Fruit fly (Drosophila melanogaster) whole organism, prepupa: Measurements from ENCODE around the gene CG17717.

Source experiments
- Blimp-1 ChIP-seq: fragments of 200-800 bp; sonication (Bioruptor generic); optimal IDR thresholded peaks from 3 replicates; lab custom pipeline; 2017; ENCODE audit warnings: missing biosample characterization, missing genetic modification characterization, mild to moderate bottlenecking, moderate library complexity, missing genetic modification reagents
- CG10631 ChIP-seq: fragments of 200-800 bp; sonication (Bioruptor generic); optimal IDR thresholded peaks from 2 replicates; lab custom pipeline; 2016; ENCODE audit warnings: missing biosample characterization, missing genetic modification characterization
- CG10669 ChIP-seq: fragments of 200-800 bp; sonication (Bioruptor generic); optimal IDR thresholded peaks from 3 replicates; lab custom pipeline; 2018; ENCODE audit warnings: missing biosample characterization, mild to moderate bottlenecking, missing genetic modification characterization, moderate library complexity
- CG11294 ChIP-seq: fragments of 200-800 bp; sonication (Bioruptor generic); IDR thresholded peaks from 2 replicates; pipeline ENCODE4 v1.3.6; 2022; ENCODE audit warnings: missing biosample characterization, missing genetic modification characterization
- CG11762 ChIP-seq: fragments of 200-800 bp; sonication (Bioruptor generic); optimal IDR thresholded peaks from 3 replicates; lab custom pipeline; 2016; ENCODE audit warnings: missing biosample characterization, missing genetic modification characterization; ENCODE audit not compliant: insufficient read depth
- CG11902 ChIP-seq: fragments of 200-800 bp; sonication (Bioruptor generic); optimal IDR thresholded peaks from 3 replicates; lab custom pipeline; 2016; ENCODE audit warnings: missing biosample characterization, missing genetic modification characterization
- CG15336 ChIP-seq: fragments of 200-800 bp; sonication (Bioruptor generic); IDR thresholded peaks from 2 replicates; pipeline ENCODE4 v1.3.6; 2022; ENCODE audit warnings: missing biosample characterization, missing genetic modification characterization
- CG1621 ChIP-seq: fragments of 200-800 bp; sonication (Bioruptor generic); optimal IDR thresholded peaks from 3 replicates; lab custom pipeline; 2018; ENCODE audit warnings: missing biosample characterization, mild to moderate bottlenecking, missing genetic modification characterization
- CG16779 ChIP-seq: fragments of 200-800 bp; sonication (Bioruptor generic); optimal IDR thresholded peaks from 3 replicates; lab custom pipeline; 2017; ENCODE audit warnings: missing biosample characterization, mild to moderate bottlenecking, missing genetic modification characterization
- CG3032 ChIP-seq: fragments of 200-800 bp; optimal IDR thresholded peaks from 2 replicates; lab custom pipeline; 2019; ENCODE audit warnings: missing biosample characterization, mild to moderate bottlenecking, missing genetic modification characterization, moderate library complexity
- CG31627 ChIP-seq: fragments of 200-800 bp; sonication (Bioruptor generic); optimal IDR thresholded peaks from 3 replicates; lab custom pipeline; 2016; ENCODE audit warnings: missing biosample characterization, missing genetic modification characterization
- CG32006 ChIP-seq: fragments of 200-800 bp; sonication (Bioruptor generic); optimal IDR thresholded peaks from 3 replicates; lab custom pipeline; 2017; ENCODE audit warnings: missing biosample characterization, mild to moderate bottlenecking, missing genetic modification characterization
- CG34406 ChIP-seq: fragments of 200-800 bp; sonication (Bioruptor generic); optimal IDR thresholded peaks from 3 replicates; lab custom pipeline; 2016; ENCODE audit warnings: missing biosample characterization, missing genetic modification characterization
- CG3919 ChIP-seq: fragments of 200-800 bp; sonication (Bioruptor generic); optimal IDR thresholded peaks from 3 replicates; lab custom pipeline; 2016; ENCODE audit warnings: missing biosample characterization, missing genetic modification characterization
- CG4318 ChIP-seq: fragments of 200-800 bp; sonication (Bioruptor generic); optimal IDR thresholded peaks from 3 replicates; lab custom pipeline; 2017; ENCODE audit warnings: missing biosample characterization, mild to moderate bottlenecking, missing genetic modification characterization
- CG6276 ChIP-seq: fragments of 200-800 bp; sonication (Bioruptor generic); optimal IDR thresholded peaks from 2 replicates; lab custom pipeline; 2017; ENCODE audit warnings: missing biosample characterization, mild to moderate bottlenecking, missing genetic modification characterization
- CG6792 ChIP-seq: fragments of 200-800 bp; sonication (Bioruptor generic); optimal IDR thresholded peaks from 3 replicates; lab custom pipeline; 2016; ENCODE audit warnings: missing biosample characterization, missing genetic modification characterization
- CG6808 ChIP-seq: fragments of 200-800 bp; sonication (Bioruptor generic); optimal IDR thresholded peaks from 3 replicates; lab custom pipeline; 2017; ENCODE audit warnings: missing biosample characterization, missing genetic modification characterization, mild to moderate bottlenecking, moderate library complexity, missing genetic modification reagents
- CG6854 ChIP-seq: fragments of 200-800 bp; sonication (Bioruptor generic); optimal IDR thresholded peaks from 2 replicates; lab custom pipeline; 2017; ENCODE audit warnings: missing biosample characterization, mild to moderate bottlenecking, missing genetic modification characterization
- CG7368 ChIP-seq: fragments of 200-800 bp; sonication (Bioruptor generic); optimal IDR thresholded peaks from 3 replicates; lab custom pipeline; 2016; ENCODE audit warnings: missing biosample characterization, missing genetic modification characterization
- CG8119 ChIP-seq: fragments of 200-800 bp; sonication (Bioruptor generic); IDR thresholded peaks from 3 replicates; pipeline ENCODE4 v1.3.6; 2022; ENCODE audit warnings: missing biosample characterization, missing genetic modification characterization
- CG8632 ChIP-seq: fragments of 200-800 bp; sonication (Bioruptor generic); optimal IDR thresholded peaks from 3 replicates; lab custom pipeline; 2016; ENCODE audit warnings: missing biosample characterization, missing genetic modification characterization
- CG9139 ChIP-seq: fragments of 200-800 bp; sonication (Bioruptor generic); optimal IDR thresholded peaks from 3 replicates; lab custom pipeline; 2017; ENCODE audit warnings: missing biosample characterization, mild to moderate bottlenecking, missing genetic modification characterization
- Eip75B ChIP-seq: fragments of 200-800 bp; sonication (Bioruptor generic); optimal IDR thresholded peaks from 3 replicates; lab custom pipeline; 2016; ENCODE audit warnings: missing biosample characterization, missing genetic modification characterization
- Eip78C ChIP-seq: fragments of 200-800 bp; sonication (Bioruptor generic); peaks from one replicate; lab custom pipeline; 2016; ENCODE audit warnings: missing biosample characterization, missing genetic modification characterization
- Eip93F ChIP-seq: fragments of 200-800 bp; sonication (Bioruptor generic); optimal IDR thresholded peaks from 2 replicates; lab custom pipeline; 2016; ENCODE audit warnings: missing biosample characterization, mild to moderate bottlenecking, missing genetic modification characterization
- Ets96B ChIP-seq: fragments of 200-800 bp; optimal IDR thresholded peaks from 2 replicates; lab custom pipeline; 2019; ENCODE audit warnings: missing biosample characterization, mild to moderate bottlenecking, missing genetic modification characterization, moderate library complexity
- Hr39 ChIP-seq: fragments of 200-800 bp; sonication (Bioruptor generic); optimal IDR thresholded peaks from 2 replicates; lab custom pipeline; 2016; ENCODE audit warnings: missing biosample characterization, missing genetic modification characterization
- Hr4 ChIP-seq: fragments of 200-800 bp; sonication (Bioruptor generic); optimal IDR thresholded peaks from 3 replicates; lab custom pipeline; 2016; ENCODE audit warnings: missing biosample characterization, missing genetic modification characterization
- Lpt ChIP-seq: fragments of 200-800 bp; sonication (Bioruptor generic); optimal IDR thresholded peaks from 3 replicates; lab custom pipeline; 2016; ENCODE audit warnings: missing biosample characterization, missing genetic modification characterization
- Met ChIP-seq: fragments of 200-800 bp; sonication (Bioruptor generic); optimal IDR thresholded peaks from 3 replicates; lab custom pipeline; 2016; ENCODE audit warnings: missing biosample characterization, missing genetic modification characterization
- Smox ChIP-seq: fragments of 200-800 bp; sonication (Bioruptor generic); optimal IDR thresholded peaks from 3 replicates; lab custom pipeline; 2016; ENCODE audit warnings: missing biosample characterization, missing genetic modification characterization
- Sox102F ChIP-seq: fragments of 200-800 bp; sonication (Bioruptor generic); optimal IDR thresholded peaks from 2 replicates; lab custom pipeline; 2016; ENCODE audit warnings: missing biosample characterization, mild to moderate bottlenecking, missing genetic modification characterization
- Sox14 ChIP-seq: fragments of 200-800 bp; sonication (Bioruptor generic); optimal IDR thresholded peaks from 3 replicates; lab custom pipeline; 2016; ENCODE audit warnings: missing biosample characterization, missing genetic modification characterization
- Sox15 ChIP-seq: fragments of 200-800 bp; sonication (Bioruptor generic); optimal IDR thresholded peaks from 3 replicates; lab custom pipeline; 2016; ENCODE audit warnings: missing biosample characterization, missing genetic modification characterization
- achi ChIP-seq: fragments of 200-800 bp; sonication (Bioruptor generic); optimal IDR thresholded peaks from 3 replicates; lab custom pipeline; 2016; ENCODE audit warnings: missing biosample characterization, missing genetic modification characterization
- cyc ChIP-seq: fragments of 200-800 bp; sonication (Bioruptor generic); optimal IDR thresholded peaks from 3 replicates; lab custom pipeline; 2016; ENCODE audit warnings: missing biosample characterization, missing genetic modification characterization
- eg ChIP-seq: fragments of 200-800 bp; sonication (Bioruptor generic); IDR thresholded peaks from 3 replicates; pipeline ENCODE4 v1.3.6; 2022; ENCODE audit warnings: missing biosample characterization, missing genetic modification characterization
- fd85E ChIP-seq: fragments of 200-800 bp; sonication (Bioruptor generic); optimal IDR thresholded peaks from 3 replicates; lab custom pipeline; 2016; ENCODE audit warnings: missing biosample characterization, missing genetic modification characterization
- fkh ChIP-seq: fragments of 200-800 bp; sonication (Bioruptor generic); optimal IDR thresholded peaks from 3 replicates; lab custom pipeline; 2017; ENCODE audit warnings: missing biosample characterization, mild to moderate bottlenecking, missing genetic modification characterization, moderate library complexity
- lz ChIP-seq: fragments of 200-800 bp; sonication (Bioruptor generic); optimal IDR thresholded peaks from 3 replicates; lab custom pipeline; 2016; ENCODE audit warnings: missing biosample characterization, missing genetic modification characterization
- net ChIP-seq: fragments of 200-800 bp; sonication (Bioruptor generic); optimal IDR thresholded peaks from 3 replicates; lab custom pipeline; 2016; ENCODE audit warnings: missing biosample characterization, missing genetic modification characterization
- pdm3 ChIP-seq: fragments of 200-800 bp; sonication (Bioruptor generic); optimal IDR thresholded peaks from 3 replicates; lab custom pipeline; 2016; ENCODE audit warnings: missing biosample characterization, missing genetic modification characterization
- salr ChIP-seq, 2 experiments: fragments of 200-800 bp; sonication (Bioruptor generic); optimal IDR thresholded peaks; 3 replicates each; lab custom pipeline; 2016 to 2018; ENCODE audit warnings: missing biosample characterization in 2 of 2, missing genetic modification characterization in 2 of 2, mild to moderate bottlenecking in 1 of 2
- ss ChIP-seq, 2 experiments: fragments of 200-800 bp; sonication (Bioruptor generic); optimal IDR thresholded peaks; 2 replicates in 1 of 2; 3 replicates in 1 of 2; lab custom pipeline; 2017 to 2018; ENCODE audit warnings: mild to moderate bottlenecking in 2 of 2, missing biosample characterization in 2 of 2, missing genetic modification characterization in 2 of 2, moderate library complexity in 1 of 2
- svp ChIP-seq: fragments of 200-800 bp; sonication (Bioruptor generic); peaks from one replicate; lab custom pipeline; 2016; ENCODE audit warnings: missing biosample characterization, missing genetic modification characterization
- topi ChIP-seq: fragments of 200-800 bp; sonication (Bioruptor generic); optimal IDR thresholded peaks from 3 replicates; lab custom pipeline; 2016; ENCODE audit warnings: missing biosample characterization, missing genetic modification characterization

Gene CG17717

dm6 chrX:6574488-6574887, 14.6 kb upstream of the CG17717 start (continued):
- TF ChIP-seq net (GFP tag; lab: Kevin White, UChicago) (peak; percentile 25), CG9139 (no peak), Met (GFP tag; lab: Kevin White, UChicago) (peak; percentile 67), CG34406 (GFP tag; lab: Kevin White, UChicago) (peak; percentile 36), CG3919 (GFP tag; lab: Kevin White, UChicago) (peak; percentile 50), CG4318 (peak; percentile 36), CG16779 (tag; lab: Kevin White, UChicago) (no peak), Hr4 (GFP tag; lab: Kevin White, UChicago) (peak; percentile 71), cyc (GFP tag; lab: Kevin White, UChicago) (peak; percentile 64), pdm3 (GFP tag; lab: Kevin White, UChicago) (peak; percentile 45), Hr39 (GFP tag; lab: Kevin White, UChicago) (peak; percentile 55), CG8119 (GFP tag; lab: Robert Waterston, UW) (peak; percentile 68), CG3032 (tag; lab: Kevin White, UChicago) (no peak), eg (GFP tag; lab: Robert Waterston, UW) (peak; percentile 77), Sox14 (GFP tag; lab: Kevin White, UChicago) (peak; percentile 23), Sox102F (peak; percentile 61), Eip93F (GFP tag; lab: Kevin White, UChicago) (no peak), CG6792 (GFP tag; lab: Kevin White, UChicago) (peak; percentile 17), CG10631 (GFP tag; lab: Kevin White, UChicago) (peak; percentile 10), ss (GFP tag; optimal IDR thresholded peaks at IDR 0.05; lab: Kevin White, UChicago) (no peak), fd85E (no peak)
- TF ChIP-seq, all 60 proteins: peak for 34

dm6 chrX:6590681-6591289, 1.7 kb downstream of the CG17717 start, which contains the start of gene Pat1:
Pat1 (plus strand) TSS chrX:6590776.
- no peak for TF ChIP-seq CG11294
- TF ChIP-seq eg (GFP tag; lab: Robert Waterston, UW) = 0 out of 3 replicates have a peak, but pooled peaks have one; percentile 30
- TF ChIP-seq Hr4 (GFP tag; lab: Kevin White, UChicago) = no peak
- TF ChIP-seq Lpt (GFP tag; lab: Kevin White, UChicago) = no peak
- TF ChIP-seq CG3032 (tag; lab: Kevin White, UChicago) = no peak
- TF ChIP-seq CG31627 = no peak
- TF ChIP-seq CG32006 (GFP tag; lab: Kevin White, UChicago) = no peak
- TF ChIP-seq CG6854 (GFP tag; lab: Kevin White, UChicago) = peak; percentile 20
- TF ChIP-seq fkh (GFP tag; lab: Kevin White, UChicago) = no peak
- TF ChIP-seq CG10631 (GFP tag; lab: Kevin White, UChicago) = no peak
- TF ChIP-seq Sox14 (GFP tag; lab: Kevin White, UChicago) = peak; percentile 22
- TF ChIP-seq CG10669 (GFP tag; lab: Kevin White, UChicago) = no peak
- TF ChIP-seq svp (GFP tag; lab: Kevin White, UChicago) = peak; percentile 51
- TF ChIP-seq Met (GFP tag; lab: Kevin White, UChicago) = no peak
- no peak for TF ChIP-seq Eip75B
- TF ChIP-seq achi = no peak
- TF ChIP-seq salr (GFP tag; optimal IDR thresholded peaks at IDR 0.05; lab: Kevin White, UChicago) = no peak
- no peak for TF ChIP-seq topi (GFP tag; lab: Kevin White, UChicago)
- no peak for TF ChIP-seq CG8632 (GFP tag; lab: Kevin White, UChicago)
- no peak for TF ChIP-seq CG6792 (GFP tag; lab: Kevin White, UChicago)
- no peak for TF ChIP-seq pdm3 (GFP tag; lab: Kevin White, UChicago)
- TF ChIP-seq lz (GFP tag; lab: Kevin White, UChicago) = peak; percentile 9
- TF ChIP-seq CG15336 (GFP tag; lab: Robert Waterston, UW) = 0 out of 2 replicates have a peak, but pooled peaks have one; percentile 31
- TF ChIP-seq fd85E = no peak
- TF ChIP-seq CG1621 = no peak
- TF ChIP-seq CG6808 = no peak
- TF ChIP-seq CG6276 (GFP tag; lab: Kevin White, UChicago) = peak; percentile 23
- no peak for TF ChIP-seq CG9139
- TF ChIP-seq Smox (GFP tag; lab: Kevin White, UChicago) = no peak
- no peak for TF ChIP-seq Sox15 (GFP tag; lab: Kevin White, UChicago)
- peak; percentile 24 for TF ChIP-seq cyc (GFP tag; lab: Kevin White, UChicago)
- TF ChIP-seq Ets96B (tag; lab: Kevin White, UChicago) = no peak
- peak; percentile 96 for TF ChIP-seq Blimp-1
- TF ChIP-seq CG11762 (GFP tag; lab: Kevin White, UChicago) = no peak
- no peak for TF ChIP-seq CG11902 (GFP tag; lab: Kevin White, UChicago)
- no peak; the same call in 2 of the 3 replicates for TF ChIP-seq CG8119 (GFP tag; lab: Robert Waterston, UW)
- TF ChIP-seq Hr39 (GFP tag; lab: Kevin White, UChicago) = no peak
- no peak for TF ChIP-seq CG16779 (tag; lab: Kevin White, UChicago)
- TF ChIP-seq Eip93F (GFP tag; lab: Kevin White, UChicago) = no peak
- no peak for TF ChIP-seq CG7368 (GFP tag; lab: Kevin White, UChicago)
- peak; percentile 74 for TF ChIP-seq Eip78C
